Worm (Caenorhabditis elegans): ENCODE results near the gene ver-1.
"Not testable (repeated sequence)": the region's sequence is repeated elsewhere in the genome, so short reads cannot be mapped to it uniquely, and the experiment has no call there.

Gene ver-1

ce11 chrIII:156645-157044 lies at the start of gene ver-1, which contains the start of gene zig-13:
Gene ver-1, plus strand, starts transcription at chrIII:156824.
Gene zig-13, minus strand, starts transcription at chrIII:156745.
- no peak for TF ChIP-seq T22C8.4 (GFP tag; IDR thresholded peaks at IDR 0.05)
- TF ChIP-seq klf-2 (GFP tag; conservative IDR thresholded peaks at IDR 0.05) = no peak
- TF ChIP-seq cog-1 (tag; optimal IDR thresholded peaks at IDR 0.05) = no peak
- TF ChIP-seq ztf-23 (GFP tag; IDR thresholded peaks at IDR 0.05) = no peak
- no peak for TF ChIP-seq med-1 (GFP tag; optimal IDR thresholded peaks at IDR 0.05; ENCODE audit: insufficient read depth)
- no peak for TF ChIP-seq flt-1 (GFP tag; IDR thresholded peaks at IDR 0.05)
- TF ChIP-seq ztf-29 (GFP tag; IDR thresholded peaks at IDR 0.05) = no peak
- no peak for TF ChIP-seq ref-1 (GFP tag; conservative IDR thresholded peaks at IDR 0.05)
- TF ChIP-seq tab-1 (GFP tag; IDR thresholded peaks at IDR 0.05) = no peak

ce11 chrIII:114603-115002 lies 42.0 kb upstream of the ver-1 start, which contains the start of gene C29F9.6:
Gene C29F9.6, plus strand, starts transcription at chrIII:114903.
- TF ChIP-seq ztf-23 (GFP tag; IDR thresholded peaks at IDR 0.05) = no peak
- no peak for TF ChIP-seq T22C8.4 (GFP tag; IDR thresholded peaks at IDR 0.05)
- TF ChIP-seq tab-1 (GFP tag; IDR thresholded peaks at IDR 0.05) = no peak
- no peak for TF ChIP-seq klf-2 (GFP tag; conservative IDR thresholded peaks at IDR 0.05)
- no peak for TF ChIP-seq flt-1 (GFP tag; IDR thresholded peaks at IDR 0.05)
- no peak for TF ChIP-seq med-1 (GFP tag; optimal IDR thresholded peaks at IDR 0.05; ENCODE audit: insufficient read depth)

ce11 chrIII:117210-117609 lies 39.4 kb upstream of the ver-1 start, which contains the start of gene C29F9.5:
Gene C29F9.5, plus strand, starts transcription at chrIII:117510.
- TF ChIP-seq ztf-23 (GFP tag; IDR thresholded peaks at IDR 0.05) (no peak), ref-1 (GFP tag; conservative IDR thresholded peaks at IDR 0.05) (no peak), flt-1 (GFP tag; IDR thresholded peaks at IDR 0.05) (no peak), T22C8.4 (GFP tag; IDR thresholded peaks at IDR 0.05) (no peak), med-1 (GFP tag; optimal IDR thresholded peaks at IDR 0.05; ENCODE audit: insufficient read depth) (no peak)

ce11 chrIII:117857-118256 lies 38.8 kb upstream of the ver-1 start:
- TF ChIP-seq ref-1 (GFP tag; conservative IDR thresholded peaks at IDR 0.05) (no peak), med-1 (GFP tag; optimal IDR thresholded peaks at IDR 0.05; ENCODE audit: insufficient read depth) (no peak), ztf-29 (GFP tag; IDR thresholded peaks at IDR 0.05) (no peak), ztf-23 (GFP tag; IDR thresholded peaks at IDR 0.05) (no peak), klf-2 (GFP tag; conservative IDR thresholded peaks at IDR 0.05) (no peak), tab-1 (GFP tag; IDR thresholded peaks at IDR 0.05) (no peak), cog-1 (tag; optimal IDR thresholded peaks at IDR 0.05) (no peak), flt-1 (GFP tag; IDR thresholded peaks at IDR 0.05) (no peak)

ce11 chrIII:120199-120598 lies 36.4 kb upstream of the ver-1 start, which contains the start of gene pals-24:
Gene pals-24, plus strand, starts transcription at chrIII:120435.
- TF ChIP-seq ztf-29 (GFP tag; IDR thresholded peaks at IDR 0.05) = no peak
- no peak for TF ChIP-seq med-1 (GFP tag; optimal IDR thresholded peaks at IDR 0.05; ENCODE audit: insufficient read depth)
- no peak for TF ChIP-seq ref-1 (GFP tag; conservative IDR thresholded peaks at IDR 0.05)
- TF ChIP-seq klf-2 (GFP tag; conservative IDR thresholded peaks at IDR 0.05) = no peak
- no peak for TF ChIP-seq T22C8.4 (GFP tag; IDR thresholded peaks at IDR 0.05)
- no peak for TF ChIP-seq ztf-23 (GFP tag; IDR thresholded peaks at IDR 0.05)
- no peak for TF ChIP-seq cog-1 (tag; optimal IDR thresholded peaks at IDR 0.05)
- no peak for TF ChIP-seq flt-1 (GFP tag; IDR thresholded peaks at IDR 0.05)
- no peak for TF ChIP-seq tab-1 (GFP tag; IDR thresholded peaks at IDR 0.05)

- TF ChIP-seq flt-1 (GFP tag; IDR thresholded peaks at IDR 0.05); med-1 (GFP tag; optimal IDR thresholded peaks at IDR 0.05; ENCODE audit: insufficient read depth); tab-1 (GFP tag; IDR thresholded peaks at IDR 0.05): not testable (repeated sequence)
These were observed 34.6 kb upstream of the ver-1 start, which contains the start of gene C29F9.12 for ce11 chrIII:121983-122449. Gene C29F9.12, minus strand, starts transcription at chrIII:122033.

ce11 chrIII:124478-124877 lies 32.1 kb upstream of the ver-1 start, which contains the start of gene pals-23:
Gene pals-23, plus strand, starts transcription at chrIII:124778.
- TF ChIP-seq cog-1 (tag; optimal IDR thresholded peaks at IDR 0.05) (no peak), ztf-29 (GFP tag; IDR thresholded peaks at IDR 0.05) (no peak), tab-1 (GFP tag; IDR thresholded peaks at IDR 0.05) (no peak), T22C8.4 (GFP tag; IDR thresholded peaks at IDR 0.05) (no peak), ref-1 (GFP tag; conservative IDR thresholded peaks at IDR 0.05) (no peak), flt-1 (GFP tag; IDR thresholded peaks at IDR 0.05) (no peak), med-1 (GFP tag; optimal IDR thresholded peaks at IDR 0.05; ENCODE audit: insufficient read depth) (no peak), klf-2 (GFP tag; conservative IDR thresholded peaks at IDR 0.05) (no peak), ztf-23 (GFP tag; IDR thresholded peaks at IDR 0.05) (no peak)

ce11 chrIII:130650-131049 lies 26.0 kb upstream of the ver-1 start, which contains the start of the genes nhr-280 and C29F9.2:
Gene nhr-280, minus strand, starts transcription at chrIII:130750.
Gene C29F9.2, plus strand, starts transcription at chrIII:130947.
- TF ChIP-seq cog-1 (tag; optimal IDR thresholded peaks at IDR 0.05) = no peak
- TF ChIP-seq flt-1 (GFP tag; IDR thresholded peaks at IDR 0.05) = no peak
- TF ChIP-seq tab-1 (GFP tag; IDR thresholded peaks at IDR 0.05) = no peak
- no peak for TF ChIP-seq ref-1 (GFP tag; conservative IDR thresholded peaks at IDR 0.05)
- no peak for TF ChIP-seq ztf-29 (GFP tag; IDR thresholded peaks at IDR 0.05)
- no peak for TF ChIP-seq med-1 (GFP tag; optimal IDR thresholded peaks at IDR 0.05; ENCODE audit: insufficient read depth)

ce11 chrIII:131627-132026 lies 25.0 kb upstream of the ver-1 start:
- peak; percentile 5 for TF ChIP-seq cog-1 (tag; optimal IDR thresholded peaks at IDR 0.05)
- no peak for TF ChIP-seq klf-2 (GFP tag; conservative IDR thresholded peaks at IDR 0.05)
- TF ChIP-seq ztf-23 (GFP tag; IDR thresholded peaks at IDR 0.05) = no peak
- TF ChIP-seq flt-1 (GFP tag; IDR thresholded peaks at IDR 0.05) = no peak

- TF ChIP-seq ztf-29 (GFP tag; IDR thresholded peaks at IDR 0.05) = no peak
- no peak for TF ChIP-seq cog-1 (tag; optimal IDR thresholded peaks at IDR 0.05)
- TF ChIP-seq ref-1 (GFP tag; conservative IDR thresholded peaks at IDR 0.05) = no peak
- TF ChIP-seq flt-1 (GFP tag; IDR thresholded peaks at IDR 0.05) = no peak
- TF ChIP-seq T22C8.4 (GFP tag; IDR thresholded peaks at IDR 0.05) = no peak
- TF ChIP-seq med-1 (GFP tag; optimal IDR thresholded peaks at IDR 0.05; ENCODE audit: insufficient read depth) = no peak
- no peak for TF ChIP-seq tab-1 (GFP tag; IDR thresholded peaks at IDR 0.05)
- TF ChIP-seq klf-2 (GFP tag; conservative IDR thresholded peaks at IDR 0.05) = no peak
- TF ChIP-seq ztf-23 (GFP tag; IDR thresholded peaks at IDR 0.05) = no peak
These were observed 24.5 kb upstream of the ver-1 start, which contains the start of gene pals-22 for ce11 chrIII:132118-132517. Gene pals-22, plus strand, starts transcription at chrIII:132418.
